Worm (Caenorhabditis elegans): ENCODE data around the gene ceh-37.

ce11 chrX:14214520-14215023 lies 6.8 kb upstream of the ceh-37 start, which contains the start of gene K06G5.1:
- TF ChIP-seq flt-1 (GFP tag; IDR thresholded peaks at IDR 0.05) (no peak), ztf-23 (GFP tag; IDR thresholded peaks at IDR 0.05) (no peak), med-1 (GFP tag; optimal IDR thresholded peaks at IDR 0.05; ENCODE audit: insufficient read depth) (no peak), ref-1 (GFP tag; conservative IDR thresholded peaks at IDR 0.05) (no peak), cog-1 (tag; optimal IDR thresholded peaks at IDR 0.05) (no peak), T22C8.4 (GFP tag; IDR thresholded peaks at IDR 0.05) (no peak)
